In the genomic region with DNA sequence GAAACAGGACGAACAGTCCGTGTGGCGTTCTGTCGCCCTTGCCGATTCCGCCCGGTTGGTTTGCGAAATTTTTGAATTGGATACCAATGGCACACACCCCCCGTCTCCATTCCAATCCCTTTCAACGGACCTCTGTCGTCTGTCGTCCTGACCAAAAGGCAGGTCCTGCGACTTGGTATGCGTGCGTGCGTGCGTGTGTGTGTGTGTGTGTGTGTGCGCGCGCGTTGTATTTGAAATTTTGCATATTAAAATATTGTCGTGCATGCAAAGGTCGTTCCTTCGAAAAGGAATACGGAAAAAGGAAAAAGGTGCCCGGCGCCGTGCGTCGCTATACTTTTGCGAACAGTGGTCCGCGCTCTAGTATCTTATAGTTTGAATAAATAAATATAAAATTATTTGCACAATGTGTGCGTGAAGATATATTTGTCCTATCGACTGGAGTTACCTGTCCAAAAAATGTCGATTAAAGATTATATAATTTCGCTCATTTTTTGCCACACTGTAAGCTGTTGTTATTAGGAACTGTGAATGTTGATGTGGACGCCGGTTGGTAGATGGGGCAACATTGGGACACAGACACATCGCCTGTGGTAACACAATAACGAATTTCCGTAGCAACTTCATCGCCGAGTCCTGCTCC, we compare ENCODE assay signal across 4 fruit fly cellular contexts.
TF ChIP-seq lines count a peak whose summit lies in the region.

No protein-coding gene starts in this region.

- TF ChIP-seq CTCF in whole organism, embryonic (GFP tag; optimal IDR thresholded peaks at IDR 0.05; lab: Kevin White, UChicago), result no peak

TF ChIP-seq in whole organism, 6 proteins besides CTCF, POLR2A, EP300 and RAD21:
- TF ChIP-seq Dll (optimal IDR thresholded peaks at IDR 0.05; lab: Kevin White, UChicago) (no peak), EcR (GFP tag; optimal IDR thresholded peaks at IDR 0.05; lab: Kevin White, UChicago) (no peak), CG8478 (optimal IDR thresholded peaks at IDR 0.05; lab: Kevin White, UChicago) (no peak), psq (optimal IDR thresholded peaks at IDR 0.05; lab: Kevin White, UChicago) (no peak), usp (GFP tag; optimal IDR thresholded peaks at IDR 0.05; lab: Kevin White, UChicago) (no peak), pan (optimal IDR thresholded peaks at IDR 0.05; lab: Kevin White, UChicago) (peak; percentile 52)

TF ChIP-seq in whole organism, embryonic, 481 proteins besides CTCF, POLR2A, EP300 and RAD21 (continues in another document):
- TF ChIP-seq sim (GFP tag; IDR thresholded peaks at IDR 0.05; lab: Robert Waterston, UW) (no peak), jumu (GFP tag; optimal IDR thresholded peaks at IDR 0.05; lab: Kevin White, UChicago) (no peak), CG7928 (GFP tag; optimal IDR thresholded peaks at IDR 0.05; lab: Kevin White, UChicago) (no peak), row (GFP tag; IDR thresholded peaks at IDR 0.05; lab: Robert Waterston, UW) (peak; percentile 47; the same call in 1 of the 3 replicates), fd96Cb (tag; optimal IDR thresholded peaks at IDR 0.05; lab: Kevin White, UChicago) (no peak), CG1603 (tag; optimal IDR thresholded peaks at IDR 0.05; lab: Kevin White, UChicago) (no peak), Doc3 (GFP tag; IDR thresholded peaks at IDR 0.05; lab: Robert Waterston, UW; ENCODE audit: partially characterized antibody) (no peak), CG31224 (GFP tag; IDR thresholded peaks at IDR 0.05; lab: Robert Waterston, UW) (no peak), Med (GFP tag; lab: Kevin White, UChicago) (peak; percentile 59), CG12391 (tag; optimal IDR thresholded peaks at IDR 0.05; lab: Kevin White, UChicago) (peak; percentile 11), ara (GFP tag; IDR thresholded peaks at IDR 0.05; lab: Robert Waterston, UW) (peak; percentile 18; the same call in 1 of the 2 replicates), CG10979 (tag; optimal IDR thresholded peaks at IDR 0.05; lab: Kevin White, UChicago) (peak; percentile 0), CG7357 (GFP tag; IDR thresholded peaks at IDR 0.05; lab: Robert Waterston, UW) (no peak), Ets97D (GFP tag; optimal IDR thresholded peaks at IDR 0.05; lab: Kevin White, UChicago) (no peak), al (GFP tag; IDR thresholded peaks at IDR 0.05; lab: Robert Waterston, UW) (no peak), CG13775 (GFP tag; optimal IDR thresholded peaks at IDR 0.05; lab: Kevin White, UChicago) (no peak), CG8944 (GFP tag; optimal IDR thresholded peaks at IDR 0.05; lab: Kevin White, UChicago) (no peak), gt (GFP tag; IDR thresholded peaks at IDR 0.05; lab: Robert Waterston, UW) (no peak), gem (tag; optimal IDR thresholded peaks at IDR 0.05; lab: Kevin White, UChicago) (peak; percentile 27), CG10462 (GFP tag; optimal IDR thresholded peaks at IDR 0.05; lab: Kevin White, UChicago) (no peak), NFAT (GFP tag; IDR thresholded peaks at IDR 0.05; lab: Robert Waterston, UW) (no peak), psq (GFP tag; optimal IDR thresholded peaks at IDR 0.05; lab: Kevin White, UChicago) (no peak), esg (GFP tag; conservative IDR thresholded peaks at IDR 0.05; lab: Robert Waterston, UW) (no peak), CG13424 (tag; optimal IDR thresholded peaks at IDR 0.05; lab: Kevin White, UChicago) (peak; percentile 18), ham (GFP tag; IDR thresholded peaks at IDR 0.05; lab: Robert Waterston, UW) (no peak), CG17802 (tag; optimal IDR thresholded peaks at IDR 0.05; lab: Kevin White, UChicago) (no peak), CG5245 (GFP tag; optimal IDR thresholded peaks at IDR 0.05; lab: Kevin White, UChicago) (no peak)

TF ChIP-seq in whole organism, prepupa, 60 proteins besides CTCF, POLR2A, EP300 and RAD21:
- TF ChIP-seq svp (GFP tag; lab: Kevin White, UChicago), result peak; percentile 30
- TF ChIP-seq pdm3 (GFP tag; optimal IDR thresholded peaks at IDR 0.05; lab: Kevin White, UChicago), result no peak

TF ChIP-seq in whole organism, wandering third instar larva, 38 proteins besides CTCF, POLR2A, EP300 and RAD21:
- TF ChIP-seq pan (optimal IDR thresholded peaks at IDR 0.05; lab: Kevin White, UChicago) (peak; percentile 74), N (GFP tag; optimal IDR thresholded peaks at IDR 0.05; lab: Kevin White, UChicago) (no peak), Dfd (GFP tag; optimal IDR thresholded peaks at IDR 0.05; lab: Kevin White, UChicago) (peak; percentile 99)
